5 worm cellular contexts compared by ENCODE assay signal in genomic region chrX:9226904-9227303, ce11.
A peak's percentile ranks its signal among the peaks of the same experiment; 100 is the strongest.
TF ChIP-seq lines count a peak whose summit lies in the region.

No protein-coding gene starts in this region.

TF ChIP-seq in whole organism, L1 larva, 84 proteins besides CTCF, POLR2A, EP300 and RAD21 (continues in another document):
- peak; percentile 21 for TF ChIP-seq skn-1 (tag; optimal IDR thresholded peaks at IDR 0.05; lab: Kevin White, UChicago)
- TF ChIP-seq unc-98 (GFP tag; IDR thresholded peaks at IDR 0.05; lab: Robert Waterston, UW), result no peak
- TF ChIP-seq elt-3 (tag; optimal IDR thresholded peaks at IDR 0.05; lab: Kevin White, UChicago), result peak in 1 of 6 experiments; percentile 9
- TF ChIP-seq mep-1 (tag; optimal IDR thresholded peaks at IDR 0.05; lab: Kevin White, UChicago), result peak; percentile 32
- no peak for TF ChIP-seq hpl-2 (GFP tag; optimal IDR thresholded peaks at IDR 0.05; lab: Kevin White, UChicago)
- no peak for TF ChIP-seq egl-27 (tag; optimal IDR thresholded peaks at IDR 0.05; lab: Kevin White, UChicago)
- no peak for TF ChIP-seq nhr-20 (tag; optimal IDR thresholded peaks at IDR 0.05; lab: Kevin White, UChicago)
- TF ChIP-seq hlh-17 (GFP tag; optimal IDR thresholded peaks at IDR 0.05; lab: Kevin White, UChicago; ENCODE audit: borderline replicate concordance), result no peak
- TF ChIP-seq ama-1 (optimal IDR thresholded peaks at IDR 0.05; lab: Kevin White, UChicago), result no peak
- no peak for TF ChIP-seq unc-30 (tag; optimal IDR thresholded peaks at IDR 0.05; lab: Kevin White, UChicago)
- TF ChIP-seq ceh-90 (tag; optimal IDR thresholded peaks at IDR 0.05; lab: Kevin White, UChicago), result no peak
- no peak for TF ChIP-seq mab-9 (GFP tag; IDR thresholded peaks at IDR 0.05; lab: Robert Waterston, UW)
- TF ChIP-seq ztf-4 (tag; optimal IDR thresholded peaks at IDR 0.05; lab: Kevin White, UChicago), result no peak
- TF ChIP-seq F16B12.6 (tag; optimal IDR thresholded peaks at IDR 0.05; lab: Kevin White, UChicago), result no peak
- no peak for TF ChIP-seq elt-2 (tag; optimal IDR thresholded peaks at IDR 0.05; lab: Kevin White, UChicago)
- TF ChIP-seq zag-1 (tag; optimal IDR thresholded peaks at IDR 0.05; lab: Kevin White, UChicago), result no peak
- no peak for TF ChIP-seq nhr-85 (tag; lab: Kevin White, UChicago)
- TF ChIP-seq ceh-8 (GFP tag; optimal IDR thresholded peaks at IDR 0.05; lab: Kevin White, UChicago), result no peak
- no peak for TF ChIP-seq pag-3 (tag; optimal IDR thresholded peaks at IDR 0.05; lab: Kevin White, UChicago; ENCODE audit: borderline replicate concordance, insufficient read depth)

TF ChIP-seq in whole organism, L2 larva, 48 proteins besides CTCF, POLR2A, EP300 and RAD21:
- TF ChIP-seq nhr-12 (tag; optimal IDR thresholded peaks at IDR 0.05; lab: Kevin White, UChicago) (no peak), nhr-21 (tag; optimal IDR thresholded peaks at IDR 0.05; lab: Kevin White, UChicago) (peak; percentile 31)

TF ChIP-seq in whole organism, L3 larva, 47 proteins besides CTCF, POLR2A, EP300 and RAD21:
- peak; percentile 11 for TF ChIP-seq pha-4 (tag; optimal IDR thresholded peaks at IDR 0.05; lab: Kevin White, UChicago)
- TF ChIP-seq ZK546.5 (tag; optimal IDR thresholded peaks at IDR 0.05; lab: Kevin White, UChicago), result no peak
- TF ChIP-seq fos-1 (tag; optimal IDR thresholded peaks at IDR 0.05; lab: Kevin White, UChicago), result no peak
- peak; percentile 55 for TF ChIP-seq nhr-23 (tag; optimal IDR thresholded peaks at IDR 0.05; lab: Kevin White, UChicago)

TF ChIP-seq in whole organism, L4 larva, 104 proteins besides CTCF, POLR2A, EP300 and RAD21:
- TF ChIP-seq mdl-1 (tag; optimal IDR thresholded peaks at IDR 0.05; lab: Kevin White, UChicago) (no peak), ama-1 (optimal IDR thresholded peaks at IDR 0.05; lab: Kevin White, UChicago) (no peak), saeg-2 (GFP tag; IDR thresholded peaks at IDR 0.05; lab: Robert Waterston, UW) (no peak), nhr-10 (tag; optimal IDR thresholded peaks at IDR 0.05; lab: Kevin White, UChicago) (no peak), nhr-28 (tag; optimal IDR thresholded peaks at IDR 0.05; lab: Kevin White, UChicago) (peak; percentile 27)

TF ChIP-seq in whole organism, mixed stage, embryonic, 35 proteins besides CTCF, POLR2A, EP300 and RAD21:
- TF ChIP-seq drap-1 (GFP tag; optimal IDR thresholded peaks at IDR 0.05; lab: Kevin White, UChicago), result no peak
- TF ChIP-seq pha-4 (tag; optimal IDR thresholded peaks at IDR 0.05; lab: Kevin White, UChicago), result no peak
- TF ChIP-seq elt-3 (tag; optimal IDR thresholded peaks at IDR 0.05; lab: Kevin White, UChicago), result peak; percentile 39
- TF ChIP-seq ceh-83 (GFP tag; optimal IDR thresholded peaks at IDR 0.05; lab: Kevin White, UChicago), result no peak
- TF ChIP-seq blmp-1 (tag; optimal IDR thresholded peaks at IDR 0.05; lab: Kevin White, UChicago), result peak; percentile 10

Comparison
In these comparisons a context has a peak if more than half of its experiments do, and no peak if none do; other contexts are left out.
1. Of the 29 proteins assayed by ChIP-seq in both whole organism, L4 larva and whole organism, L1 larva: peak only in whole organism, L4 larva: nhr-28; only in whole organism, L1 larva: mep-1 and skn-1; in both: none; in neither: 26.